Fruit fly (Drosophila melanogaster) whole organism, adult: Measurements from ENCODE around the gene Exo70.

Experiments
- CG11617 ChIP-seq: fragments of 200-800 bp; sonication (Bioruptor generic); optimal IDR thresholded peaks from 2 replicates; lab custom pipeline; 2017; ENCODE audit warnings: mild to moderate bottlenecking, missing biosample characterization, missing genetic modification reagents, missing genetic modification characterization
- CG12768 ChIP-seq: fragments of 200-800 bp; sonication (Bioruptor generic); optimal IDR thresholded peaks from 2 replicates; lab custom pipeline; 2017; ENCODE audit warnings: missing biosample characterization, missing genetic modification characterization, mild to moderate bottlenecking, moderate library complexity, missing genetic modification reagents
- CG14711 ChIP-seq: fragments of 200-800 bp; sonication (Bioruptor generic); optimal IDR thresholded peaks from 2 replicates; lab custom pipeline; 2018; ENCODE audit warnings: missing biosample characterization, mild to moderate bottlenecking, missing genetic modification characterization, moderate library complexity
- CG1620 ChIP-seq: fragments of 200-800 bp; sonication (Bioruptor generic); optimal IDR thresholded peaks from 2 replicates; lab custom pipeline; 2016; ENCODE audit warnings: missing biosample characterization, missing genetic modification characterization
- CG33017 ChIP-seq: fragments of 200-800 bp; sonication (Bioruptor generic); optimal IDR thresholded peaks from 2 replicates; lab custom pipeline; 2018; ENCODE audit warnings: missing biosample characterization, mild to moderate bottlenecking, missing genetic modification characterization, moderate library complexity
- CG5204 ChIP-seq: fragments of 200-800 bp; sonication (Bioruptor generic); optimal IDR thresholded peaks from 2 replicates; lab custom pipeline; 2016; ENCODE audit warnings: missing biosample characterization, missing genetic modification characterization
- CG7045 ChIP-seq: fragments of 200-800 bp; sonication (Bioruptor generic); optimal IDR thresholded peaks from 2 replicates; lab custom pipeline; 2017; ENCODE audit warnings: missing biosample characterization, mild to moderate bottlenecking, missing genetic modification characterization
- CG7101 ChIP-seq: fragments of 200-800 bp; sonication (Bioruptor generic); optimal IDR thresholded peaks from 2 replicates; lab custom pipeline; 2018; ENCODE audit warnings: missing biosample characterization, mild to moderate bottlenecking, missing genetic modification characterization, moderate library complexity
- Clk ChIP-seq: fragments of 200-800 bp; sonication (Bioruptor generic); optimal IDR thresholded peaks from 2 replicates; lab custom pipeline; 2017; ENCODE audit warnings: missing biosample characterization, missing genetic modification characterization
- Crg-1 ChIP-seq: fragments of 200-800 bp; sonication (Bioruptor generic); optimal IDR thresholded peaks from 2 replicates; lab custom pipeline; 2016; ENCODE audit warnings: missing biosample characterization, missing genetic modification characterization
- Hr96 ChIP-seq: fragments of 200-800 bp; sonication (Bioruptor generic); optimal IDR thresholded peaks from 2 replicates; lab custom pipeline; 2016; ENCODE audit warnings: missing biosample characterization, missing genetic modification characterization
- Mnt ChIP-seq: fragments of 200-800 bp; sonication (Bioruptor generic); optimal IDR thresholded peaks from 2 replicates; lab custom pipeline; 2016; ENCODE audit warnings: missing biosample characterization, mild to moderate bottlenecking, missing genetic modification characterization
- bab1 ChIP-seq: fragments of 200-800 bp; sonication (Bioruptor generic); optimal IDR thresholded peaks from 3 replicates; lab custom pipeline; 2019; ENCODE audit warnings: missing biosample characterization, mild to moderate bottlenecking, missing genetic modification characterization, moderate library complexity
- cic ChIP-seq: fragments of 200-800 bp; sonication (Bioruptor generic); optimal IDR thresholded peaks from 2 replicates; lab custom pipeline; 2017; ENCODE audit warnings: missing biosample characterization, mild to moderate bottlenecking, missing genetic modification characterization, moderate library complexity
- cnc ChIP-seq, 2 experiments: fragments of >200 bp; optimal IDR thresholded peaks; 2 replicates each; lab custom pipeline; 2017
- kay ChIP-seq: fragments of 200-800 bp; sonication (Bioruptor generic); peaks from one replicate; lab custom pipeline; 2016; ENCODE audit warnings: missing biosample characterization, missing genetic modification characterization, borderline replicate concordance
- ovo ChIP-seq: fragments of 200-800 bp; sonication (Bioruptor generic); optimal IDR thresholded peaks from 2 replicates; lab custom pipeline; 2016; ENCODE audit warnings: missing biosample characterization, missing genetic modification characterization
- pad ChIP-seq: fragments of 200-800 bp; sonication (Bioruptor generic); optimal IDR thresholded peaks from 3 replicates; lab custom pipeline; 2017; ENCODE audit warnings: missing biosample characterization, missing genetic modification characterization, mild to moderate bottlenecking, moderate library complexity, missing genetic modification reagents
- tj ChIP-seq: fragments of 200-800 bp; sonication (Bioruptor generic); optimal IDR thresholded peaks from 3 replicates; lab custom pipeline; 2017; ENCODE audit warnings: missing biosample characterization, mild to moderate bottlenecking, missing genetic modification characterization, moderate library complexity
- toe ChIP-seq: fragments of 200-800 bp; sonication (Bioruptor generic); optimal IDR thresholded peaks from 2 replicates; lab custom pipeline; 2016; ENCODE audit warnings: missing biosample characterization, missing genetic modification characterization

Exo70 gene

dm6 chr3L:8448517-8448889, 36.9 kb downstream of the Exo70 start:
- no peak for TF ChIP-seq CG1620
- no peak for TF ChIP-seq Crg-1 (GFP tag; lab: Kevin White, UChicago)
- peak; percentile 10 for TF ChIP-seq CG14711 (tag; lab: Kevin White, UChicago)
- TF ChIP-seq cic (GFP tag; lab: Kevin White, UChicago), result no peak
- no peak for TF ChIP-seq CG5204 (GFP tag; lab: Kevin White, UChicago)
- peak; percentile 2 for TF ChIP-seq bab1 (GFP tag; lab: Kevin White, UChicago)
- no peak for TF ChIP-seq toe
- peak; percentile 16 for TF ChIP-seq CG7101
- TF ChIP-seq CG12768 (GFP tag; lab: Kevin White, UChicago), result peak; percentile 19
- TF ChIP-seq cnc (optimal IDR thresholded peaks at IDR 0.05; lab: Kevin White, UChicago), result no peak
- no peak for TF ChIP-seq CG33017
- no peak for TF ChIP-seq CG11617 (GFP tag; lab: Kevin White, UChicago)
- TF ChIP-seq kay, result no peak
- no peak for TF ChIP-seq ovo (GFP tag; lab: Kevin White, UChicago)
- no peak for TF ChIP-seq Clk (GFP tag; lab: Kevin White, UChicago)
- TF ChIP-seq tj (GFP tag; lab: Kevin White, UChicago), result no peak
- no peak for TF ChIP-seq Mnt (GFP tag; lab: Kevin White, UChicago)
- TF ChIP-seq pad, result no peak
- no peak for TF ChIP-seq CG7045

- TF ChIP-seq tj (GFP tag; lab: Kevin White, UChicago) (no peak), Hr96 (no peak), CG5204 (GFP tag; lab: Kevin White, UChicago) (no peak), Mnt (GFP tag; lab: Kevin White, UChicago) (no peak), CG7045 (no peak), Crg-1 (GFP tag; lab: Kevin White, UChicago) (no peak), CG11617 (GFP tag; lab: Kevin White, UChicago) (no peak), CG7101 (peak; percentile 35)
These were observed 37.6 kb downstream of the Exo70 start, which contains the start of gene CG6983 for dm6 chr3L:8449202-8449799. Gene CG6983, minus strand, starts transcription at chr3L:8449377.

dm6 chr3L:8449800-8450690, 38.4 kb downstream of the Exo70 start, which contains the start of gene Gug:
Gene Gug, plus strand, starts transcription at chr3L:8449922.
- TF ChIP-seq CG12768 (GFP tag; lab: Kevin White, UChicago) (peak; percentile 49), cic (GFP tag; lab: Kevin White, UChicago) (peak; percentile 43), CG11617 (GFP tag; lab: Kevin White, UChicago) (no peak), pad (peak; percentile 11), Hr96 (no peak), Crg-1 (GFP tag; lab: Kevin White, UChicago) (no peak), CG5204 (GFP tag; lab: Kevin White, UChicago) (no peak), ovo (GFP tag; lab: Kevin White, UChicago) (no peak), tj (GFP tag; lab: Kevin White, UChicago) (peak; percentile 86), cnc (optimal IDR thresholded peaks at IDR 0.05; lab: Kevin White, UChicago) (no peak), CG33017 (peak; percentile 19), CG1620 (no peak), Clk (GFP tag; lab: Kevin White, UChicago) (no peak), CG7045 (peak; percentile 31), CG7101 (no peak), toe (no peak), bab1 (GFP tag; lab: Kevin White, UChicago) (peak; percentile 49), kay (peak; percentile 82), Mnt (GFP tag; lab: Kevin White, UChicago) (peak; percentile 25)

- TF ChIP-seq Mnt (GFP tag; lab: Kevin White, UChicago) (no peak), cic (GFP tag; lab: Kevin White, UChicago) (no peak), tj (GFP tag; lab: Kevin White, UChicago) (peak; percentile 42), CG11617 (GFP tag; lab: Kevin White, UChicago) (no peak)
These were observed 39.1 kb downstream of the Exo70 start for dm6 chr3L:8450747-8451146.

dm6 chr3L:8451966-8452620, 40.4 kb downstream of the Exo70 start:
- TF ChIP-seq CG7101 (no peak), ovo (GFP tag; lab: Kevin White, UChicago) (no peak), CG5204 (GFP tag; lab: Kevin White, UChicago) (no peak), CG33017 (no peak), toe (no peak)

dm6 chr3L:8452986-8453385, 41.3 kb downstream of the Exo70 start:
- TF ChIP-seq tj (GFP tag; lab: Kevin White, UChicago) (no peak), toe (no peak), CG14711 (tag; lab: Kevin White, UChicago) (no peak), CG7101 (no peak), CG12768 (GFP tag; lab: Kevin White, UChicago) (no peak)
